Worm (Caenorhabditis elegans): ENCODE measurements around the gene nlp-53.

The nlp-53 gene

DNA sequence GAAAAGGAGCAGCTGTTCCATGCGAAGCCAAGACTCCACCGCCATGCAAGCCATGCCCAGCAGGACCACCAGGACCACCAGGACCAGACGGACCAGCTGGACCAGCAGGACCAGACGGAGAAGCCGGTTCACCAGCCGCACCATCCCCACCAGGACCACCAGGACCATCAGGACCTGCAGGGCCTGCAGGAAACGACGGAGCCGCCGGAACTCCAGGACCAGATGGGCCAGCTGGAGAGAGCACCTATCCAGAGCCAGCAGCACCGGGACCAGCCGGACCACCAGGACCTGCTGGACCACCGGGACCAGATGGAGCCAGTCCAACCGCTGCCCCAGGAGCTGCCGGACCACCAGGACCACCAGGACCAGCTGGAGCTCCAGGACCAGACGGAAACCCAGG lies 26.7 kb upstream of the nlp-53 start:
- TF ChIP-seq ceh-28 (tag; optimal IDR thresholded peaks at IDR 0.05) (no peak), php-3 (GFP tag; IDR thresholded peaks at IDR 0.05) (0 out of 2 replicates have a peak, but pooled peaks have one; percentile 47), pha-4 (GFP tag; IDR thresholded peaks at IDR 0.05) (peak; percentile 57; the same call in 1 of the 2 replicates), pha-4 (tag; optimal IDR thresholded peaks at IDR 0.05) (no peak), set-16 (GFP tag; IDR thresholded peaks at IDR 0.05) (peak; percentile 99)

DNA sequence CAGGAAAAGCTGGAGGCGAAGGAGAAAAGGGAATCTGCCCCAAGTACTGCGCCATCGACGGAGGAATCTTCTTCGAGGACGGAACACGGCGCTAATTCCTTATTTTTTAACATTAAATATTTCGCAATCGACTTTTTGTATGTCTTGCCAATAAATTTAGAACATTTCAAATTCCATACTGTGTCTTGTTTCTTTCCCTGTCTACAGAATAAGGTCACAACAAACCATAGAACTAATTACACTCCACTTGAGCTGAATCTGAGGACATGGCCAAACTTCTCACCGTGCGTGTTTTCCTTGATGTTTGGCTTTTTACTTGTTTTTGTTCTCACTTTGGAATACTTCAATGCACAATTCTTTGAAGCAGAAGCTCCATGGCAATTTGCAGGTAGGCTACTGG lies 26.3 kb upstream of the nlp-53 start, which contains the start of gene F54B11.4:
TSS of gene F54B11.4 (plus strand) at position 301 of the 400 bp plus-strand sequence.
- TF ChIP-seq Y48G9A.11 (GFP tag; IDR thresholded peaks at IDR 0.05) (no peak), dmd-8 (GFP tag; IDR thresholded peaks at IDR 0.05) (no peak), duxl-1 (tag; optimal IDR thresholded peaks at IDR 0.05; ENCODE audit: poor library complexity) (no peak), nhr-6 (tag; optimal IDR thresholded peaks at IDR 0.05) (no peak), F49E8.2 (tag; optimal IDR thresholded peaks at IDR 0.05; ENCODE audit: borderline replicate concordance) (no peak)

DNA sequence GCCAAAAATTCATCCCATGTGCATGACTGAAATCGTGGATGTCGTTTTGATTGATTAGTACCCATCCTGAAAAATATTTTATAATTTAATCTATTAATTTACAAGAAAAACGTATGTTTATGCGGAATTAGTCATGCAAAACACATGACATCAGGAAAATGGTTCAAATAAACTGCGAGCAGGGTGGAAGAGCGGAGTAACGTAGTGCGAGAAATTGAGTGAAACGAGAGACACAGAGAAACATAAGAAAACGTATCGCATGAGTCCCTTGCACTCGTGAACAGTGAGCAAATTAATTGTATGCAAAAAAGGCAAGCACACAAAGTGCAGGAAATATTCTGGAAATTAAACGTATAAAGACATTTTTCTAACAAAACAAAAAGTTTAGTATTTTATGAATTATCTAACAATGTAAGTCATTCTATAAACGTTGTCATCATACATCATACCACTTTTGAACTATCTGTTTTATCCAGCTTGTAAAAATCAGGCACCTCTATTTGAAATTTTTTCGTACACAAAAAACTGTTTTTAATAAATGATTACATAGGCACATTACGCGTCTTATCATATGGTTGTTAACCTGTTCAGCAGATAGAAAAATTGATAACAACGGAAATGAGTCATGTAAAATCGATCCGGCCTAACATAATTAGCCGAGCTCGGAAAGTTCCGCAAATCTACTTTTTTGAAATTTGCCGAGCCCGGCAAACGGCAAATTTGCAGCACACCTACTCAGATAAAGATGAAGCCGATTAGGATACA lies 22.5 kb upstream of the nlp-53 start, which contains the start of gene F54B11.5:
TSS of gene F54B11.5 (minus strand) at position 66 of the 765 bp plus-strand sequence.
- TF ChIP-seq mes-2 (tag; optimal IDR thresholded peaks at IDR 0.05; ENCODE audit: poor library complexity, severe bottlenecking), result peak; percentile 60
- TF ChIP-seq mdl-1 (tag; optimal IDR thresholded peaks at IDR 0.05), result peak in 1 of 2 experiments; percentile 25
- TF ChIP-seq hmg-1.1 (GFP tag; IDR thresholded peaks at IDR 0.05), result peak; percentile 51; the same call in 1 of the 2 replicates
- TF ChIP-seq mep-1 (tag; optimal IDR thresholded peaks at IDR 0.05), result peak; percentile 59
- TF ChIP-seq lsy-2 (tag; optimal IDR thresholded peaks at IDR 0.05), result peak in 1 of 2 experiments; percentile 63
- peak; percentile 97 for TF ChIP-seq hlh-30 (tag; optimal IDR thresholded peaks at IDR 0.05; ENCODE audit: insufficient read depth)
- TF ChIP-seq hlh-11 (tag; optimal IDR thresholded peaks at IDR 0.05), result peak; percentile 60
- TF ChIP-seq nhr-111 (GFP tag; optimal IDR thresholded peaks at IDR 0.05), result no peak
- TF ChIP-seq ama-1 (optimal IDR thresholded peaks at IDR 0.05), result no peak
- no peak for TF ChIP-seq daf-12 (tag; optimal IDR thresholded peaks at IDR 0.05)
- TF ChIP-seq pqm-1 (tag; optimal IDR thresholded peaks at IDR 0.05), result peak; percentile 37
- no peak for TF ChIP-seq vab-7 (GFP tag; IDR thresholded peaks at IDR 0.05)
- TF ChIP-seq mxl-2 (GFP tag; conservative IDR thresholded peaks at IDR 0.05), result no peak
- TF ChIP-seq T20F7.1 (GFP tag; optimal IDR thresholded peaks at IDR 0.05), result peak; percentile 96
- TF ChIP-seq dpl-1 (GFP tag; optimal IDR thresholded peaks at IDR 0.05), result peak; percentile 34
- no peak for TF ChIP-seq fkh-10 (GFP tag; optimal IDR thresholded peaks at IDR 0.05)
- TF ChIP-seq daf-16 (GFP tag; optimal IDR thresholded peaks at IDR 0.05), result no peak
- TF ChIP-seq daf-16 (tag; optimal IDR thresholded peaks at IDR 0.05), result peak; percentile 44
- TF ChIP-seq ceh-44 (GFP tag; IDR thresholded peaks at IDR 0.05), result no peak
- TF ChIP-seq dve-1 (tag; optimal IDR thresholded peaks at IDR 0.05; ENCODE audit: insufficient read depth), result peak; percentile 24

DNA sequence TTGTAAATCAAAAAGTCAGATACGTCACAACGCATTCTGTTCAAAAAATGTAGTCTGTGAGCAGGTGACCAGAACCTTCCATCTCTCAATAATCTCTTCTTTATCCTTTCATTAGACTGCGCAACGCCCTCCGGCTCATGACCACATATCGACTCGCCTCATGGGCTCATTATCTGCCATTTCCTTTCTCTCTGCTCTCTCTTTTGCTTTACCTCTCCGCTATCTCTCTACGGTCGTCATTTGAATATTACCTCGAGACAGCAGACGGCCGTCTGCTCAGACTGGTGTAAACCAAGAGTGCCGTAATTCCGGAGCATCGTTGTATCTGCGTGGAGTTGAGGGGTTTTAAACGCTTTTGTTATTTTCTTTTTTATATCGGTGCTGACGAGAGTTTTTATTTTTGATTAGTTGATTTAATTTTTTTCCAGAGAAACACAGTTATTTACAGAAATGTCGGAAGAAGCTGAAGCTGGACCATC lies 20.6 kb upstream of the nlp-53 start, which contains the start of gene bra-1:
TSS of gene bra-1 (plus strand) at position 429 of the 479 bp plus-strand sequence.
- TF ChIP-seq hlh-30 (tag; optimal IDR thresholded peaks at IDR 0.05; ENCODE audit: insufficient read depth) (peak; percentile 90), fos-1 (tag; optimal IDR thresholded peaks at IDR 0.05) (no peak), mdl-1 (tag; optimal IDR thresholded peaks at IDR 0.05) (peak in 1 of 2 experiments; percentile 22), lsy-2 (tag; optimal IDR thresholded peaks at IDR 0.05) (peak in 1 of 2 experiments; percentile 56), hmg-1.1 (GFP tag; IDR thresholded peaks at IDR 0.05) (peak; percentile 45; the same call in 1 of the 2 replicates), T20F7.1 (GFP tag; optimal IDR thresholded peaks at IDR 0.05) (peak; percentile 93), mes-2 (tag; optimal IDR thresholded peaks at IDR 0.05; ENCODE audit: poor library complexity, severe bottlenecking) (peak; percentile 43), rbr-2 (tag; optimal IDR thresholded peaks at IDR 0.05) (peak; percentile 53), nhr-10 (tag; optimal IDR thresholded peaks at IDR 0.05) (no peak), F37D6.2 (tag; optimal IDR thresholded peaks at IDR 0.05) (peak; percentile 27), pha-4 (GFP tag; IDR thresholded peaks at IDR 0.05) (no peak), pha-4 (tag; optimal IDR thresholded peaks at IDR 0.05) (no peak), dve-1 (tag; optimal IDR thresholded peaks at IDR 0.05; ENCODE audit: insufficient read depth) (peak; percentile 64), nhr-6 (tag; optimal IDR thresholded peaks at IDR 0.05) (peak; percentile 73), skn-1 (tag; optimal IDR thresholded peaks at IDR 0.05) (no peak), mdt-29 (GFP tag; IDR thresholded peaks at IDR 0.05) (no peak), daf-12 (tag; optimal IDR thresholded peaks at IDR 0.05) (no peak), hlh-11 (tag; optimal IDR thresholded peaks at IDR 0.05) (peak; percentile 54), mxl-3 (GFP tag; optimal IDR thresholded peaks at IDR 0.05) (no peak), mxl-2 (GFP tag; conservative IDR thresholded peaks at IDR 0.05) (no peak), dmd-6 (GFP tag; IDR thresholded peaks at IDR 0.05) (peak; percentile 20; the same call in 1 of the 2 replicates), daf-16 (GFP tag; optimal IDR thresholded peaks at IDR 0.05) (no peak), daf-16 (tag; optimal IDR thresholded peaks at IDR 0.05) (no peak), egl-43 (GFP tag; IDR thresholded peaks at IDR 0.05) (0 out of 2 replicates have a peak, but pooled peaks have one; percentile 37)
